ENCODE assay signal across 1 fruit fly cellular context in genomic region chrX:19193336-19193735, dm6.
A peak's percentile ranks its signal among the peaks of the same experiment; 100 is the strongest.
TF ChIP-seq lines count a peak whose summit lies in the region.

CG7914 (minus strand) TSS chrX:19193448.
CG14194 (plus strand) TSS chrX:19193555.

TF ChIP-seq in whole organism, embryonic, 481 proteins besides CTCF, POLR2A, EP300 and RAD21 (continued from another document and continues in another):
- no peak for TF ChIP-seq CG32767 (GFP tag; IDR thresholded peaks at IDR 0.05; lab: Robert Waterston, UW)
- TF ChIP-seq lov (optimal IDR thresholded peaks at IDR 0.05; lab: Kevin White, UChicago) = no peak
- no peak for TF ChIP-seq lov (GFP tag; IDR thresholded peaks at IDR 0.05; lab: Robert Waterston, UW)
- TF ChIP-seq CG4404 (GFP tag; IDR thresholded peaks at IDR 0.05; lab: Robert Waterston, UW) = no peak
- peak; percentile 14 for TF ChIP-seq grau (tag; optimal IDR thresholded peaks at IDR 0.05; lab: Kevin White, UChicago)
- no peak for TF ChIP-seq CG8281 (tag; optimal IDR thresholded peaks at IDR 0.05; lab: Kevin White, UChicago)
- no peak for TF ChIP-seq CG4282 (GFP tag; optimal IDR thresholded peaks at IDR 0.05; lab: Kevin White, UChicago)
- TF ChIP-seq aop (GFP tag; IDR thresholded peaks at IDR 0.05; lab: Robert Waterston, UW) = no peak
- TF ChIP-seq CG33213 (GFP tag; optimal IDR thresholded peaks at IDR 0.05; lab: Kevin White, UChicago) = no peak
- peak; percentile 65 for TF ChIP-seq Sry-δ (GFP tag; optimal IDR thresholded peaks at IDR 0.05; lab: Kevin White, UChicago)
- no peak for TF ChIP-seq cato (GFP tag; optimal IDR thresholded peaks at IDR 0.05; lab: Kevin White, UChicago; ENCODE audit: borderline replicate concordance)
- TF ChIP-seq Eip74EF (GFP tag; optimal IDR thresholded peaks at IDR 0.05; lab: Kevin White, UChicago) = no peak
- TF ChIP-seq NK7.1 (GFP tag; optimal IDR thresholded peaks at IDR 0.05; lab: Kevin White, UChicago) = no peak
- no peak for TF ChIP-seq CG3407 (GFP tag; optimal IDR thresholded peaks at IDR 0.05; lab: Kevin White, UChicago)
- no peak for TF ChIP-seq CG12942 (GFP tag; optimal IDR thresholded peaks at IDR 0.05; lab: Kevin White, UChicago)
- TF ChIP-seq her (GFP tag; optimal IDR thresholded peaks at IDR 0.05; lab: Kevin White, UChicago) = no peak
- peak; percentile 81 for TF ChIP-seq CG13287 (GFP tag; IDR thresholded peaks at IDR 0.05; lab: Robert Waterston, UW; ENCODE audit: partially characterized antibody)
- no peak for TF ChIP-seq CG6175 (GFP tag; IDR thresholded peaks at IDR 0.05; lab: Robert Waterston, UW)
- no peak for TF ChIP-seq CG8765 (GFP tag; IDR thresholded peaks at IDR 0.05; lab: Robert Waterston, UW)
- no peak for TF ChIP-seq grn (GFP tag; optimal IDR thresholded peaks at IDR 0.05; lab: Kevin White, UChicago)
- no peak for TF ChIP-seq lmd (GFP tag; IDR thresholded peaks at IDR 0.05; lab: Robert Waterston, UW)
- no peak for TF ChIP-seq lilli (GFP tag; optimal IDR thresholded peaks at IDR 0.05; lab: Kevin White, UChicago)
- no peak for TF ChIP-seq CG2120 (GFP tag; optimal IDR thresholded peaks at IDR 0.05; lab: Kevin White, UChicago)
- no peak for TF ChIP-seq CG15601 (tag; optimal IDR thresholded peaks at IDR 0.05; lab: Kevin White, UChicago)
- no peak for TF ChIP-seq CG6254 (GFP tag; optimal IDR thresholded peaks at IDR 0.05; lab: Kevin White, UChicago)
- TF ChIP-seq pzg (GFP tag; optimal IDR thresholded peaks at IDR 0.05; lab: Kevin White, UChicago) = peak; percentile 69
- no peak for TF ChIP-seq gsb (GFP tag; IDR thresholded peaks at IDR 0.05; lab: Robert Waterston, UW)
- TF ChIP-seq pita (GFP tag; optimal IDR thresholded peaks at IDR 0.05; lab: Kevin White, UChicago) = no peak
- TF ChIP-seq ems (GFP tag; optimal IDR thresholded peaks at IDR 0.05; lab: Kevin White, UChicago) = no peak
- TF ChIP-seq CG5953 (GFP tag; IDR thresholded peaks at IDR 0.05; lab: Robert Waterston, UW) = no peak
- TF ChIP-seq CG12659 (GFP tag; optimal IDR thresholded peaks at IDR 0.05; lab: Kevin White, UChicago) = peak; percentile 4
- TF ChIP-seq wek (GFP tag; optimal IDR thresholded peaks at IDR 0.05; lab: Kevin White, UChicago) = no peak
- no peak for TF ChIP-seq Dip3 (GFP tag; optimal IDR thresholded peaks at IDR 0.05; lab: Kevin White, UChicago)
- TF ChIP-seq row (GFP tag; IDR thresholded peaks at IDR 0.05; lab: Robert Waterston, UW) = peak; percentile 62
- TF ChIP-seq CG16813 (GFP tag; IDR thresholded peaks at IDR 0.05; lab: Robert Waterston, UW; ENCODE audit: partially characterized antibody) = peak; percentile 82
- TF ChIP-seq Elba2 (GFP tag; optimal IDR thresholded peaks at IDR 0.05; lab: Kevin White, UChicago) = no peak
- TF ChIP-seq CG17385 (GFP tag; optimal IDR thresholded peaks at IDR 0.05; lab: Kevin White, UChicago) = no peak
- no peak for TF ChIP-seq ara (GFP tag; IDR thresholded peaks at IDR 0.05; lab: Robert Waterston, UW)
- no peak for TF ChIP-seq ttk (GFP tag; IDR thresholded peaks at IDR 0.05; lab: Robert Waterston, UW)
- peak; percentile 62 for TF ChIP-seq BEAF-32 (GFP tag; optimal IDR thresholded peaks at IDR 0.05; lab: Kevin White, UChicago)
- peak; percentile 5 for TF ChIP-seq CG2712 (tag; optimal IDR thresholded peaks at IDR 0.05; lab: Kevin White, UChicago)
- TF ChIP-seq rib (GFP tag; IDR thresholded peaks at IDR 0.05; lab: Robert Waterston, UW) = no peak
- no peak for TF ChIP-seq CG7745 (tag; optimal IDR thresholded peaks at IDR 0.05; lab: Kevin White, UChicago)
- no peak for TF ChIP-seq CG31365 (tag; optimal IDR thresholded peaks at IDR 0.05; lab: Kevin White, UChicago)
- TF ChIP-seq stwl (tag; optimal IDR thresholded peaks at IDR 0.05; lab: Kevin White, UChicago) = peak; percentile 56
- no peak for TF ChIP-seq emc (GFP tag; optimal IDR thresholded peaks at IDR 0.05; lab: Kevin White, UChicago)
- TF ChIP-seq CG31388 (GFP tag; optimal IDR thresholded peaks at IDR 0.05; lab: Kevin White, UChicago) = no peak
- TF ChIP-seq CG12155 (GFP tag; optimal IDR thresholded peaks at IDR 0.05; lab: Kevin White, UChicago) = no peak
- TF ChIP-seq Nf-YC (tag; optimal IDR thresholded peaks at IDR 0.05; lab: Kevin White, UChicago) = no peak
- TF ChIP-seq dimm (GFP tag; IDR thresholded peaks at IDR 0.05; lab: Robert Waterston, UW) = no peak
- no peak for TF ChIP-seq CG14050 (GFP tag; IDR thresholded peaks at IDR 0.05; lab: Robert Waterston, UW)
- TF ChIP-seq CkIIα-i1 (GFP tag; IDR thresholded peaks at IDR 0.05; lab: Robert Waterston, UW) = no peak
- TF ChIP-seq Bdp1 (GFP tag; optimal IDR thresholded peaks at IDR 0.05; lab: Kevin White, UChicago) = no peak
- TF ChIP-seq Side (GFP tag; optimal IDR thresholded peaks at IDR 0.05; lab: Kevin White, UChicago) = no peak
- no peak for TF ChIP-seq CG3995 (GFP tag; optimal IDR thresholded peaks at IDR 0.05; lab: Kevin White, UChicago)
- TF ChIP-seq sqz (GFP tag; optimal IDR thresholded peaks at IDR 0.05; lab: Kevin White, UChicago) = no peak
- no peak for TF ChIP-seq en (GFP tag; optimal IDR thresholded peaks at IDR 0.05; lab: Kevin White, UChicago)
- TF ChIP-seq p53 (GFP tag; optimal IDR thresholded peaks at IDR 0.05; lab: Kevin White, UChicago) = no peak
- TF ChIP-seq Sry-β (GFP tag; optimal IDR thresholded peaks at IDR 0.05; lab: Kevin White, UChicago) = peak; percentile 92
- no peak for TF ChIP-seq shn (GFP tag; optimal IDR thresholded peaks at IDR 0.05; lab: Kevin White, UChicago)
- peak; percentile 75 for TF ChIP-seq zen2 (GFP tag; IDR thresholded peaks at IDR 0.05; lab: Robert Waterston, UW; ENCODE audit: partially characterized antibody)
- TF ChIP-seq CG10543 (GFP tag; optimal IDR thresholded peaks at IDR 0.05; lab: Kevin White, UChicago) = no peak
- no peak for TF ChIP-seq tin (GFP tag; optimal IDR thresholded peaks at IDR 0.05; lab: Kevin White, UChicago)
- no peak for TF ChIP-seq jumu (GFP tag; optimal IDR thresholded peaks at IDR 0.05; lab: Kevin White, UChicago)
- no peak for TF ChIP-seq dan (GFP tag; IDR thresholded peaks at IDR 0.05; lab: Robert Waterston, UW)
- no peak for TF ChIP-seq CG16815 (GFP tag; optimal IDR thresholded peaks at IDR 0.05; lab: Kevin White, UChicago)
- TF ChIP-seq Mad (GFP tag; optimal IDR thresholded peaks at IDR 0.05; lab: Kevin White, UChicago) = no peak
- no peak for TF ChIP-seq ac (GFP tag; optimal IDR thresholded peaks at IDR 0.05; lab: Kevin White, UChicago)
- TF ChIP-seq Fer2 (tag; optimal IDR thresholded peaks at IDR 0.05; lab: Kevin White, UChicago) = no peak
- no peak for TF ChIP-seq CG8388 (GFP tag; optimal IDR thresholded peaks at IDR 0.05; lab: Kevin White, UChicago)
- TF ChIP-seq Ada2b (GFP tag; IDR thresholded peaks at IDR 0.05; lab: Robert Waterston, UW) = no peak
- TF ChIP-seq CG43689 (GFP tag; IDR thresholded peaks at IDR 0.05; lab: Robert Waterston, UW) = no peak
- no peak for TF ChIP-seq nerfin-1 (tag; optimal IDR thresholded peaks at IDR 0.05; lab: Kevin White, UChicago)
- no peak for TF ChIP-seq Max (GFP tag; optimal IDR thresholded peaks at IDR 0.05; lab: Kevin White, UChicago)
- TF ChIP-seq Adf1 (GFP tag; IDR thresholded peaks at IDR 0.05; lab: Robert Waterston, UW) = no peak
- no peak for TF ChIP-seq Stat92E (GFP tag; optimal IDR thresholded peaks at IDR 0.05; lab: Kevin White, UChicago)
- TF ChIP-seq Camta (GFP tag; optimal IDR thresholded peaks at IDR 0.05; lab: Kevin White, UChicago) = no peak
- no peak for TF ChIP-seq CG9817 (tag; optimal IDR thresholded peaks at IDR 0.05; lab: Kevin White, UChicago)
- TF ChIP-seq org-1 (GFP tag; optimal IDR thresholded peaks at IDR 0.05; lab: Kevin White, UChicago) = no peak
- no peak for TF ChIP-seq Hr39 (optimal IDR thresholded peaks at IDR 0.05; lab: Kevin White, UChicago)
- no peak for TF ChIP-seq bsh (GFP tag; optimal IDR thresholded peaks at IDR 0.05; lab: Kevin White, UChicago)
- TF ChIP-seq NFAT (GFP tag; IDR thresholded peaks at IDR 0.05; lab: Robert Waterston, UW) = no peak
- no peak for TF ChIP-seq tll (GFP tag; optimal IDR thresholded peaks at IDR 0.05; lab: Kevin White, UChicago)
- no peak for TF ChIP-seq Fer3 (tag; optimal IDR thresholded peaks at IDR 0.05; lab: Kevin White, UChicago)
- TF ChIP-seq MESR4 (GFP tag; optimal IDR thresholded peaks at IDR 0.05; lab: Kevin White, UChicago) = peak; percentile 74
- no peak for TF ChIP-seq Doc2 (GFP tag; IDR thresholded peaks at IDR 0.05; lab: Robert Waterston, UW)
- no peak for TF ChIP-seq CG11093 (GFP tag; IDR thresholded peaks at IDR 0.05; lab: Robert Waterston, UW)
- no peak for TF ChIP-seq run (tag; optimal IDR thresholded peaks at IDR 0.05; lab: Kevin White, UChicago)
- no peak for TF ChIP-seq CG10274 (GFP tag; optimal IDR thresholded peaks at IDR 0.05; lab: Kevin White, UChicago)
- peak; percentile 89 for TF ChIP-seq ato (GFP tag; IDR thresholded peaks at IDR 0.05; lab: Robert Waterston, UW; ENCODE audit: partially characterized antibody)
- no peak for TF ChIP-seq Tbp (GFP tag; optimal IDR thresholded peaks at IDR 0.05; lab: Kevin White, UChicago)
- TF ChIP-seq ken (GFP tag; IDR thresholded peaks at IDR 0.05; lab: Robert Waterston, UW) = no peak
- no peak for TF ChIP-seq Oli (tag; optimal IDR thresholded peaks at IDR 0.05; lab: Kevin White, UChicago)
- TF ChIP-seq Sox100B (GFP tag; optimal IDR thresholded peaks at IDR 0.05; lab: Kevin White, UChicago) = no peak
- no peak for TF ChIP-seq CG9215 (GFP tag; IDR thresholded peaks at IDR 0.05; lab: Robert Waterston, UW)
- TF ChIP-seq CG4328 (GFP tag; optimal IDR thresholded peaks at IDR 0.05; lab: Kevin White, UChicago) = no peak
- no peak for TF ChIP-seq slou (GFP tag; optimal IDR thresholded peaks at IDR 0.05; lab: Kevin White, UChicago)
- no peak for TF ChIP-seq CG12104 (GFP tag; optimal IDR thresholded peaks at IDR 0.05; lab: Kevin White, UChicago)
- TF ChIP-seq CG6272 (GFP tag; IDR thresholded peaks at IDR 0.05; lab: Robert Waterston, UW) = no peak
- TF ChIP-seq gro (GFP tag; optimal IDR thresholded peaks at IDR 0.05; lab: Kevin White, UChicago) = no peak
- TF ChIP-seq Drgx (GFP tag; IDR thresholded peaks at IDR 0.05; lab: Robert Waterston, UW) = no peak
- TF ChIP-seq CG34422 (GFP tag; IDR thresholded peaks at IDR 0.05; lab: Robert Waterston, UW) = peak; percentile 16; the same call in 1 of the 3 replicates
- TF ChIP-seq Sin3A (optimal IDR thresholded peaks at IDR 0.05; lab: Kevin White, UChicago) = peak; percentile 1
- TF ChIP-seq Hr78 (GFP tag; optimal IDR thresholded peaks at IDR 0.05; lab: Kevin White, UChicago) = no peak
- no peak for TF ChIP-seq CG11247 (GFP tag; IDR thresholded peaks at IDR 0.05; lab: Robert Waterston, UW)
- no peak for TF ChIP-seq CG7786 (GFP tag; optimal IDR thresholded peaks at IDR 0.05; lab: Kevin White, UChicago)
- TF ChIP-seq bbx (GFP tag; IDR thresholded peaks at IDR 0.05; lab: Robert Waterston, UW; ENCODE audit: partially characterized antibody) = peak; percentile 89
- no peak for TF ChIP-seq CG18764 (GFP tag; optimal IDR thresholded peaks at IDR 0.05; lab: Kevin White, UChicago)
- no peak for TF ChIP-seq CG6654 (GFP tag; optimal IDR thresholded peaks at IDR 0.05; lab: Kevin White, UChicago)
- no peak for TF ChIP-seq ab (GFP tag; optimal IDR thresholded peaks at IDR 0.05; lab: Kevin White, UChicago)
- no peak for TF ChIP-seq CG2199 (GFP tag; IDR thresholded peaks at IDR 0.05; lab: Robert Waterston, UW)
- no peak for TF ChIP-seq CG12236 (GFP tag; optimal IDR thresholded peaks at IDR 0.05; lab: Kevin White, UChicago)
- TF ChIP-seq D19B (GFP tag; optimal IDR thresholded peaks at IDR 0.05; lab: Kevin White, UChicago) = no peak
- TF ChIP-seq lab (GFP tag; optimal IDR thresholded peaks at IDR 0.05; lab: Kevin White, UChicago) = no peak
- TF ChIP-seq Usf (GFP tag; optimal IDR thresholded peaks at IDR 0.05; lab: Kevin White, UChicago) = no peak
- no peak for TF ChIP-seq CG4854 (GFP tag; optimal IDR thresholded peaks at IDR 0.05; lab: Kevin White, UChicago)
- no peak for TF ChIP-seq CG7271 (tag; optimal IDR thresholded peaks at IDR 0.05; lab: Kevin White, UChicago)
- no peak for TF ChIP-seq CG1647 (GFP tag; optimal IDR thresholded peaks at IDR 0.05; lab: Kevin White, UChicago)
- no peak for TF ChIP-seq fu2 (GFP tag; optimal IDR thresholded peaks at IDR 0.05; lab: Kevin White, UChicago)
- no peak for TF ChIP-seq C15 (GFP tag; IDR thresholded peaks at IDR 0.05; lab: Robert Waterston, UW)
- no peak for TF ChIP-seq nau (GFP tag; optimal IDR thresholded peaks at IDR 0.05; lab: Kevin White, UChicago)
- TF ChIP-seq wor (GFP tag; IDR thresholded peaks at IDR 0.05; lab: Robert Waterston, UW) = no peak
- no peak for TF ChIP-seq CG7556 (GFP tag; optimal IDR thresholded peaks at IDR 0.05; lab: Kevin White, UChicago)
- no peak for TF ChIP-seq chn (GFP tag; optimal IDR thresholded peaks at IDR 0.05; lab: Kevin White, UChicago)
- no peak for TF ChIP-seq chm (GFP tag; IDR thresholded peaks at IDR 0.05; lab: Robert Waterston, UW)
- no peak for TF ChIP-seq Dad (GFP tag; optimal IDR thresholded peaks at IDR 0.05; lab: Kevin White, UChicago)
- TF ChIP-seq Hr3 (GFP tag; optimal IDR thresholded peaks at IDR 0.05; lab: Kevin White, UChicago) = no peak
- TF ChIP-seq D19A (tag; optimal IDR thresholded peaks at IDR 0.05; lab: Kevin White, UChicago) = no peak
- no peak for TF ChIP-seq dati (GFP tag; IDR thresholded peaks at IDR 0.05; lab: Robert Waterston, UW)
- TF ChIP-seq H2.0 (GFP tag; IDR thresholded peaks at IDR 0.05; lab: Robert Waterston, UW) = no peak
- no peak for TF ChIP-seq CG10366 (GFP tag; IDR thresholded peaks at IDR 0.05; lab: Robert Waterston, UW)
- TF ChIP-seq CG14710 (tag; optimal IDR thresholded peaks at IDR 0.05; lab: Kevin White, UChicago) = peak; percentile 28
- TF ChIP-seq cwo (GFP tag; optimal IDR thresholded peaks at IDR 0.05; lab: Kevin White, UChicago) = no peak
- no peak for TF ChIP-seq CG10147 (GFP tag; optimal IDR thresholded peaks at IDR 0.05; lab: Kevin White, UChicago)
- TF ChIP-seq Xbp1 (GFP tag; optimal IDR thresholded peaks at IDR 0.05; lab: Kevin White, UChicago) = no peak
- TF ChIP-seq PHDP (tag; optimal IDR thresholded peaks at IDR 0.05; lab: Kevin White, UChicago) = no peak
- peak; percentile 77 for TF ChIP-seq amos (GFP tag; IDR thresholded peaks at IDR 0.05; lab: Robert Waterston, UW; ENCODE audit: partially characterized antibody)
- no peak for TF ChIP-seq btn (GFP tag; optimal IDR thresholded peaks at IDR 0.05; lab: Kevin White, UChicago)
- peak; percentile 61; the same call in 2 of the 3 replicates for TF ChIP-seq knrl (GFP tag; IDR thresholded peaks at IDR 0.05; lab: Robert Waterston, UW; ENCODE audit: partially characterized antibody)
- no peak for TF ChIP-seq ci (GFP tag; IDR thresholded peaks at IDR 0.05; lab: Robert Waterston, UW)
- TF ChIP-seq Gug (GFP tag; IDR thresholded peaks at IDR 0.05; lab: Robert Waterston, UW) = no peak
